Worm (Caenorhabditis elegans) whole organism, young adult: ENCODE measurements around the gene pqn-89.

ENCODE experiments used
- C06A6.2 ChIP-seq: fragments of 200-800 bp; sonication (Bioruptor generic); conservative IDR thresholded peaks from 2 replicates; pipeline ENCODE4 v1.3.6; 2022; ENCODE audit warnings: missing genetic modification characterization, missing compliant biosample characterization
- F37B4.10 ChIP-seq: fragments of 200-800 bp; sonication (Bioruptor generic); IDR thresholded peaks from 2 replicates; pipeline ENCODE4 v1.3.6; 2022; ENCODE audit warnings: missing genetic modification characterization, missing compliant biosample characterization
- attf-5 ChIP-seq: fragments of 200-800 bp; sonication (Bioruptor generic); optimal IDR thresholded peaks from 2 replicates; lab custom pipeline; 2018; ENCODE audit warnings: mild to moderate bottlenecking, missing genetic modification characterization, missing compliant biosample characterization
- ceh-40 ChIP-seq: fragments of 200-800 bp; sonication (Bioruptor generic); IDR thresholded peaks from 2 replicates; pipeline ENCODE4 v1.3.6; 2022; ENCODE audit warnings: missing genetic modification characterization, missing compliant biosample characterization
- chd-7 ChIP-seq: sonication (generic microtip); optimal IDR thresholded peaks from 2 replicates; lab custom pipeline; 2016; ENCODE audit warnings: mild to moderate bottlenecking, missing genetic modification characterization, moderate library complexity, missing compliant biosample characterization
- dpff-1 ChIP-seq: sonication (generic microtip); optimal IDR thresholded peaks from 2 replicates; lab custom pipeline; 2017; ENCODE audit warnings: mild to moderate bottlenecking, missing genetic modification characterization, missing compliant biosample characterization
- ets-4 ChIP-seq: fragments of 200-800 bp; sonication (Bioruptor generic); optimal IDR thresholded peaks from 2 replicates; lab custom pipeline; 2018; ENCODE audit warnings: mild to moderate bottlenecking, missing genetic modification characterization, missing compliant biosample characterization
- rcor-1 ChIP-seq: fragments of 200-800 bp; sonication (Bioruptor generic); IDR thresholded peaks from 2 replicates; pipeline ENCODE4 v1.3.6; 2022; ENCODE audit warnings: missing genetic modification reagents, missing genetic modification characterization, missing compliant biosample characterization
- sea-2 ChIP-seq: fragments of 200-800 bp; sonication (Bioruptor generic); IDR thresholded peaks from 2 replicates; pipeline ENCODE4 v1.3.6; 2022; ENCODE audit warnings: missing genetic modification characterization, missing compliant biosample characterization
- ztf-25 ChIP-seq: fragments of 200-800 bp; sonication (Bioruptor generic); IDR thresholded peaks from 2 replicates; pipeline ENCODE4 v1.3.6; 2022; ENCODE audit warnings: missing genetic modification reagents, missing genetic modification characterization, missing compliant biosample characterization

ce11 chrIV:6556624-6557368 is 50.3 kb downstream of the pqn-89 start, which contains the start of gene try-3:
- peak; percentile 13 for TF ChIP-seq ets-4
- TF ChIP-seq ceh-40 (GFP tag; lab: Robert Waterston, UW): 0 out of 2 replicates have a peak, but pooled peaks have one; percentile 44
- TF ChIP-seq rcor-1 (GFP tag; lab: Robert Waterston, UW): peak; percentile 68
- TF ChIP-seq F37B4.10 (GFP tag; lab: Robert Waterston, UW): 0 out of 2 replicates have a peak, but pooled peaks have one; percentile 59
- TF ChIP-seq sea-2: no peak
- TF ChIP-seq ztf-25 (GFP tag; lab: Robert Waterston, UW): peak; percentile 63; the same call in 1 of the 2 replicates
- peak; percentile 50 for TF ChIP-seq dpff-1 (tag; lab: Kevin White, UChicago)
- TF ChIP-seq chd-7 (tag; lab: Kevin White, UChicago): peak; percentile 45
- peak; percentile 55; the same call in 1 of the 2 replicates for TF ChIP-seq C06A6.2 (GFP tag; lab: Robert Waterston, UW)
- peak; percentile 54 for TF ChIP-seq attf-5 (GFP tag; lab: Kevin White, UChicago)
